Worm (Caenorhabditis elegans): ENCODE results near the gene F48G7.8.

DNA sequence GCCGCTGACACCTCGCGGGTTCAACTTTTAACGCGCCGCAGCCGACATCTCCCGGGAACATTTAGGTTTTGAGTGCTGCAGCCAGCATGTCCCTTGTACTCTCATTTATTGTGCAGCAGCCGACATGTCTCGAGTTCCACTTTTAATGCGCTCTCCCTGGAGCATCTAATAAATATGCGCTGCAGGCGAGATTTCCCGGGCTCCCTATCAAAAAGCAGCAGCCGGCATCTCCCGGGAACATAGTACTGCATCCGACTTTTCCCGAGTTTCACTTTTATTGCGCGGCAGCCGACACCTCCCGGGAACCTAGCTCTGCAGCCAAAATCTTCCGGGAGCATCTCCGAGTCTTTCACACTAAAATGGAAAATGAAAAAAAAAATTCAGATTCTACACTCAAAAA, 6.5 kb downstream of the F48G7.8 start:
- no peak for TF ChIP-seq blmp-1 (tag; optimal IDR thresholded peaks at IDR 0.05; ENCODE audit: insufficient read depth)
- no peak for TF ChIP-seq skn-1 (tag; optimal IDR thresholded peaks at IDR 0.05)
- no peak for TF ChIP-seq nhr-77 (tag; optimal IDR thresholded peaks at IDR 0.05)
- TF ChIP-seq ceh-82 (tag; optimal IDR thresholded peaks at IDR 0.05) = no peak
- no peak for TF ChIP-seq nhr-237 (tag; optimal IDR thresholded peaks at IDR 0.05)
- TF ChIP-seq snpc-4 (tag; optimal IDR thresholded peaks at IDR 0.05) = no peak
- TF ChIP-seq lin-39 (tag; optimal IDR thresholded peaks at IDR 0.05) = no peak
- TF ChIP-seq ama-1 (optimal IDR thresholded peaks at IDR 0.05) = no peak
- no peak for TF ChIP-seq dmd-4 (tag; optimal IDR thresholded peaks at IDR 0.05)
- TF ChIP-seq ztf-4 (tag; optimal IDR thresholded peaks at IDR 0.05) = no peak

All from whole organism, L2 larva.